Worm (Caenorhabditis elegans) whole organism, young adult: ENCODE measurements around the gene xbx-3.
A peak's percentile ranks its signal among the peaks of the same experiment; 100 is the strongest.

Experiments used
- F10E7.11 ChIP-seq: sonication (generic microtip); optimal IDR thresholded peaks from 2 replicates; lab custom pipeline; 2017; ENCODE audit warnings: mild to moderate bottlenecking, missing genetic modification characterization, moderate library complexity, missing compliant biosample characterization
- F37B4.10 ChIP-seq: fragments of 200-800 bp; sonication (Bioruptor generic); IDR thresholded peaks from 2 replicates; pipeline ENCODE4 v1.3.6; 2022; ENCODE audit warnings: missing genetic modification characterization, missing compliant biosample characterization
- F39B2.1 ChIP-seq: fragments of 200-800 bp; sonication (Bioruptor generic); IDR thresholded peaks from 2 replicates; pipeline ENCODE4 v1.3.6; 2022; ENCODE audit warnings: missing genetic modification reagents, missing genetic modification characterization, missing compliant biosample characterization
- F49E8.2 ChIP-seq: sonication (generic microtip); optimal IDR thresholded peaks from 3 replicates; lab custom pipeline; 2017; ENCODE audit warnings: missing genetic modification characterization, mild to moderate bottlenecking, missing compliant biosample characterization, antibody characterized with exemption, moderate library complexity; ENCODE audit not compliant: insufficient read depth
- F55B11.4 ChIP-seq: sonication (generic microtip); optimal IDR thresholded peaks from 2 replicates; lab custom pipeline; 2016; ENCODE audit warnings: missing compliant biosample characterization, missing genetic modification characterization, borderline replicate concordance; ENCODE audit not compliant: insufficient read depth
- K11D2.4 ChIP-seq: fragments of 200-800 bp; sonication (Bioruptor generic); IDR thresholded peaks from 2 replicates; pipeline ENCODE4 v1.3.6; 2022; ENCODE audit warnings: missing genetic modification reagents, missing genetic modification characterization, missing compliant biosample characterization
- Y53F4B.3 ChIP-seq: fragments of 200-800 bp; sonication (Bioruptor generic); IDR thresholded peaks from 2 replicates; pipeline ENCODE4 v1.3.6; 2022; ENCODE audit warnings: missing genetic modification reagents, missing genetic modification characterization, missing compliant biosample characterization
- Y53G8AR.9 ChIP-seq: fragments of 200-800 bp; sonication (Bioruptor generic); conservative IDR thresholded peaks from 2 replicates; pipeline ENCODE4 v1.3.6; 2022; ENCODE audit warnings: missing genetic modification reagents, missing genetic modification characterization, missing compliant biosample characterization
- Y95B8A.8 ChIP-seq: fragments of 200-800 bp; sonication (Bioruptor generic); IDR thresholded peaks from 2 replicates; pipeline ENCODE4 v1.3.6; 2022; ENCODE audit warnings: missing genetic modification reagents, missing genetic modification characterization, missing compliant biosample characterization
- ama-1 ChIP-seq, 3 experiments: fragments of 150-350 bp in 1 of 3; sonication (generic microtip) in 2 of 3; optimal IDR thresholded peaks; 2 replicates each; lab custom pipeline; 2014 to 2018; ENCODE audit warnings: missing biosample characterization in 2 of 3, missing genetic modification characterization in 2 of 3, missing genetic modification reagents in 2 of 3
- aptf-2 ChIP-seq: fragments of 200-800 bp; sonication (Bioruptor generic); conservative IDR thresholded peaks from 2 replicates; pipeline ENCODE4 v1.3.6; 2022; ENCODE audit warnings: missing genetic modification reagents, missing genetic modification characterization, missing compliant biosample characterization
- athp-1 ChIP-seq: sonication (generic microtip); optimal IDR thresholded peaks from 2 replicates; lab custom pipeline; 2017; ENCODE audit warnings: mild to moderate bottlenecking, missing genetic modification characterization, missing compliant biosample characterization
- attf-6 ChIP-seq: fragments of 200-800 bp; sonication (Bioruptor generic); IDR thresholded peaks from 2 replicates; pipeline ENCODE4 v1.3.6; 2022; ENCODE audit warnings: missing genetic modification reagents, missing genetic modification characterization, missing compliant biosample characterization
- cebp-1 ChIP-seq, 2 experiments: fragments of 200-800 bp in 1 of 2; sonication (Bioruptor generic) in 1 of 2; sonication (generic microtip) in 1 of 2; IDR thresholded peaks in 1 of 2; optimal IDR thresholded peaks in 1 of 2; 2 replicates each; pipeline versions ENCODE4 v1.3.6 to Lab custom; 2017 to 2022; ENCODE audit warnings: missing compliant biosample characterization in 2 of 2, missing genetic modification characterization in 2 of 2, mild to moderate bottlenecking in 1 of 2, missing genetic modification reagents in 1 of 2, moderate library complexity in 1 of 2
- cebp-2 ChIP-seq: fragments of 200-800 bp; sonication (Bioruptor generic); IDR thresholded peaks from 2 replicates; pipeline ENCODE4 v1.3.6; 2022; ENCODE audit warnings: missing genetic modification characterization, missing compliant biosample characterization
- ceh-27 ChIP-seq: fragments of 200-800 bp; sonication (Bioruptor generic); optimal IDR thresholded peaks from 2 replicates; lab custom pipeline; 2018; ENCODE audit warnings: mild to moderate bottlenecking, missing genetic modification characterization, moderate library complexity, missing compliant biosample characterization
- ceh-58 ChIP-seq: fragments of 200-800 bp; sonication (Bioruptor generic); IDR thresholded peaks from 2 replicates; pipeline ENCODE4 v1.3.6; 2022; ENCODE audit warnings: missing genetic modification characterization, missing compliant biosample characterization
- ceh-79 ChIP-seq: sonication (generic microtip); optimal IDR thresholded peaks from 2 replicates; lab custom pipeline; 2017; ENCODE audit warnings: mild to moderate bottlenecking, missing genetic modification characterization, missing compliant biosample characterization
- chd-7 ChIP-seq: sonication (generic microtip); optimal IDR thresholded peaks from 2 replicates; lab custom pipeline; 2016; ENCODE audit warnings: mild to moderate bottlenecking, missing genetic modification characterization, moderate library complexity, missing compliant biosample characterization
- egl-18 ChIP-seq: fragments of 200-800 bp; sonication (Bioruptor generic); IDR thresholded peaks from 2 replicates; pipeline ENCODE4 v1.3.6; 2022; ENCODE audit warnings: missing genetic modification reagents, missing genetic modification characterization, missing compliant biosample characterization
- egl-44 ChIP-seq: fragments of 200-800 bp; sonication (Bioruptor generic); IDR thresholded peaks from 2 replicates; pipeline ENCODE4 v1.3.6; 2022; ENCODE audit warnings: missing genetic modification reagents, missing genetic modification characterization, missing compliant biosample characterization
- him-1 ChIP-seq: sonication (generic microtip); optimal IDR thresholded peaks from 2 replicates; lab custom pipeline; 2016; ENCODE audit warnings: missing genotype, missing genetic modification reagents, missing genetic modification characterization, missing compliant biosample characterization
- hlh-12 ChIP-seq: sonication (generic microtip); optimal IDR thresholded peaks from 2 replicates; lab custom pipeline; 2016; ENCODE audit warnings: missing genetic modification characterization, missing compliant biosample characterization
- lin-26 ChIP-seq: fragments of 200-800 bp; sonication (Bioruptor generic); IDR thresholded peaks from 2 replicates; pipeline ENCODE4 v1.3.6; 2022; ENCODE audit warnings: missing genetic modification reagents, missing genetic modification characterization, missing compliant biosample characterization
- madf-10 ChIP-seq: sonication (generic microtip); optimal IDR thresholded peaks from 2 replicates; lab custom pipeline; 2016; ENCODE audit warnings: mild to moderate bottlenecking, missing genetic modification characterization, missing compliant biosample characterization
- madf-6 ChIP-seq: fragments of 200-800 bp; sonication (Bioruptor generic); IDR thresholded peaks from 2 replicates; pipeline ENCODE4 v1.3.6; 2022; ENCODE audit warnings: missing genetic modification reagents, missing genetic modification characterization, missing compliant biosample characterization
- mes-4 ChIP-seq: sonication (generic microtip); optimal IDR thresholded peaks from 2 replicates; lab custom pipeline; 2016; ENCODE audit warnings: missing genotype, missing genetic modification characterization, missing compliant biosample characterization
- pbrm-1 ChIP-seq: fragments of 200-800 bp; sonication (Bioruptor generic); IDR thresholded peaks from 2 replicates; pipeline ENCODE4 v1.3.6; 2022; ENCODE audit warnings: missing genetic modification reagents, missing genetic modification characterization, missing compliant biosample characterization
- pha-4 ChIP-seq: fragments of 150-350 bp; sonication (generic microtip); optimal IDR thresholded peaks from 2 replicates; lab custom pipeline; 2014; ENCODE audit warnings: missing biosample characterization, missing genetic modification reagents, missing genetic modification characterization
- rcor-1 ChIP-seq: fragments of 200-800 bp; sonication (Bioruptor generic); IDR thresholded peaks from 2 replicates; pipeline ENCODE4 v1.3.6; 2022; ENCODE audit warnings: missing genetic modification reagents, missing genetic modification characterization, missing compliant biosample characterization
- snpc-1.3 ChIP-seq: sonication (generic microtip); optimal IDR thresholded peaks from 2 replicates; lab custom pipeline; 2017; ENCODE audit warnings: missing genetic modification characterization, mild to moderate bottlenecking, missing compliant biosample characterization, antibody characterized with exemption, moderate library complexity, missing genotype, missing genetic modification reagents; ENCODE audit not compliant: insufficient read depth
- snpc-3.4 ChIP-seq: sonication (generic microtip); optimal IDR thresholded peaks from 2 replicates; lab custom pipeline; 2017; ENCODE audit warnings: missing genetic modification characterization, mild to moderate bottlenecking, missing compliant biosample characterization, antibody characterized with exemption, moderate library complexity, missing genotype, missing genetic modification reagents
- sptf-2 ChIP-seq: fragments of 200-800 bp; sonication (Bioruptor generic); optimal IDR thresholded peaks from 2 replicates; lab custom pipeline; 2018; ENCODE audit warnings: mild to moderate bottlenecking, missing genetic modification characterization, missing compliant biosample characterization
- tbx-9 ChIP-seq: sonication (generic microtip); optimal IDR thresholded peaks from 2 replicates; lab custom pipeline; 2016; ENCODE audit warnings: borderline replicate concordance, missing genetic modification characterization, inconsistent platforms, missing compliant biosample characterization
- ztf-22 ChIP-seq: fragments of 200-800 bp; sonication (Bioruptor generic); optimal IDR thresholded peaks from 2 replicates; lab custom pipeline; 2018; ENCODE audit warnings: mild to moderate bottlenecking, missing genetic modification characterization, moderate library complexity, missing compliant biosample characterization
- ztf-28 ChIP-seq: fragments of 200-800 bp; sonication (Bioruptor generic); IDR thresholded peaks from 2 replicates; pipeline ENCODE4 v1.3.6; 2022; ENCODE audit warnings: missing genetic modification reagents, missing genetic modification characterization, missing compliant biosample characterization
- ztf-3 ChIP-seq: fragments of 200-800 bp; sonication (Bioruptor generic); optimal IDR thresholded peaks from 2 replicates; lab custom pipeline; 2018; ENCODE audit warnings: mild to moderate bottlenecking, missing genetic modification characterization, missing compliant biosample characterization

The xbx-3 gene

DNA sequence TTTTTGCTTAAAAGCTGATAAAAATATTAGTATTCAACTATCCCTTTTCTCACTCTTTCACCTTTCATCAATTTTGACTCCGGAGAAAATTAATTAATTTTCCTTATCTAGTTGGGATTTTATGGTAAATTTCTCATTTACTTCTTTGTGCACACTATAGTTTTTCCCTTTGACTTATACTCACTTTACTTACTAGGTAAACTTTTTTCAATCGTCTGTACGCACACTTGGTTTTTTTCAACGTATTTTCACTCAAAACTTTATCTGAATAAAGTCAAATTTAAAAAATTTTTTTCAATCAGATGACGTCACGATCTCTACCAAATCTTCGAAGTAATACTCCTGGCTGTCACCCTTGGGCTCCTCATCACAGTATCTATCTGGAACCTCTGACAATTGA is 23.6 kb upstream of the xbx-3 start, which contains the start of gene C05B5.16:
Gene C05B5.16, plus strand, starts transcription at position 301 of the 400 bp plus-strand sequence.
- TF ChIP-seq pha-4 (tag; lab: Kevin White, UChicago) (no peak), ztf-22 (GFP tag; lab: Kevin White, UChicago) (no peak), mes-4 (tag; lab: Kevin White, UChicago) (no peak), cebp-1 (GFP tag; IDR thresholded peaks at IDR 0.05; lab: Robert Waterston, UW) (no peak), cebp-1 (tag; optimal IDR thresholded peaks at IDR 0.05; lab: Kevin White, UChicago) (no peak), ceh-27 (GFP tag; lab: Kevin White, UChicago) (no peak), F55B11.4 (no peak)

DNA sequence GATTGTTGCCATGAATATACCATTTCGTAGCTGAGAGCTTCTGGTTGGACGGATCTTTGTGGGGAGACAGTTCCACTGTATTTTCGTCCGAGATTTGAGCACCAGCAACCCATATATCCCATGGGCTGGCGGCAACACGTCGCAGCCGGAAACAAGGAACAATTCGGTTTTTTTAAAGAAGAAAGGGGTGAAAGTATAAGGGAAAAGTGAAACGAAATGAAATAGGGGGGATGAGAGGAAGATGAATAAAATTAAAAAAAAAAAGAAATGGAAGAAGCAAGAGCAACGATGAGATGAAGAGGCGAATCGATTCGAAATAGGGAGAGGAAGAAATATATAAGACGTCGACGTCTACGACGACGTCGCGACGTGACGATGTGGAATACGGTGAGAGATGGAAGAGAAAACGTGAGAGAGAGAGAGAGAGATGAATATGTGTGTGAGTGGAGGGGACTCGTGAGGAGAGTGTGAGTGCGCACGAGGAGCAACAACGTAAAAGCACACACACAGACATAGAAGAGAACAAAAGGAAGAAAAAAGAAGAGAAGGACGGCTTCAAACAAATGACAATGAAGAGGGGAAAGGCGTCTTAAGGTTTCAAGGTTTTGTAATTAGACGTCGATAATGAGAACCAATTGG is 19.2 kb upstream of the xbx-3 start, which contains the start of gene rgs-1:
Gene rgs-1, minus strand, starts transcription at position 146 of the 639 bp plus-strand sequence.
- TF ChIP-seq madf-10 (tag; lab: Kevin White, UChicago) = peak; percentile 32
- TF ChIP-seq egl-18 (GFP tag; lab: Robert Waterston, UW) = no peak
- no peak for TF ChIP-seq mes-4 (tag; lab: Kevin White, UChicago)

DNA sequence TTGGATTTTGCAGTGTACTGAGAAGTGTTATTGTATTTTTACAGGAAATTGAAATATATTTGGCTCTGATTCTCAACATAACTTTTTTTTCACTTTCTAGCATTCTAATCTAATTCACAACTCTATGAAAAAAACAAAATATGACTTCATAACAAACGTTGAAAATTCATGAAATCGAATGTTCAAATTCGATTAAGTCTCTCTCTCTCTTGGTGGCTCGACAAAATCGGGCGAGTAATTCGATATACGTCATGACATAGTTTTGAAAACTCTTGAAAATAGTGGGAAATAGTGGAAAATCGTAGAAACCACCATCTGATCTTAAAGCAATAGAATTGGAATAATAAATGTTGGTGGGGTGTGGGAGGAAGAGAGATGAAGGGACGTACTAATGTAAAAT is 17.7 kb upstream of the xbx-3 start:
- TF ChIP-seq F37B4.10 (GFP tag; lab: Robert Waterston, UW) (no peak), tbx-9 (tag; lab: Kevin White, UChicago) (no peak), rcor-1 (no peak), attf-6 (GFP tag; lab: Robert Waterston, UW) (no peak), snpc-3.4 (tag; lab: Kevin White, UChicago) (no peak), chd-7 (tag; lab: Kevin White, UChicago) (no peak), pbrm-1 (GFP tag; lab: Robert Waterston, UW) (no peak), ceh-79 (tag; lab: Kevin White, UChicago) (no peak), Y95B8A.8 (GFP tag; lab: Robert Waterston, UW) (no peak), aptf-2 (GFP tag; lab: Robert Waterston, UW) (no peak), him-1 (tag; lab: Kevin White, UChicago) (no peak), F10E7.11 (tag; lab: Kevin White, UChicago) (no peak), Y53G8AR.9 (no peak), cebp-2 (GFP tag; lab: Robert Waterston, UW) (no peak), ama-1 (optimal IDR thresholded peaks at IDR 0.05; lab: Kevin White, UChicago) (no peak), ama-1 (GFP tag; optimal IDR thresholded peaks at IDR 0.05; lab: Kevin White, UChicago) (no peak)

DNA sequence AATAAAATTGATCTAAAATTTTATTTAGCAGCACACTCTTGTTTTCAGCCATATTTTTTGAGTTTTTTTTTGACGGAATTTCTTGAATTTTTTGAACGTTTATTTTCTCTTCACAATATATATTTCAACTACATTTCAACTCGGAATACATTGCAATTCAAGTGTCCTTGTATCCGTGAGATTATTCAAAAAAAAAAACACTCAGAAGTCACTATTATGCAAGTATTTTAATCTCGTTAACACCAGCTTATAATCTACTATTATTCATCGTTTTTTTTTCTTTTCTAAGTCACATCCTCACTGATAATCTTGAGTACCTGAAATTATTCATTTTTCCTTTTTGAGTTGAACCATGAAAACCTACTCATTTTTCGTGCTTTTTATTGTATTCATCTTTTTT is 12.3 kb upstream of the xbx-3 start, which contains the start of gene ins-21:
Gene ins-21, plus strand, starts transcription at position 301 of the 400 bp plus-strand sequence.
- TF ChIP-seq ztf-28 (GFP tag; lab: Robert Waterston, UW) (no peak), ztf-3 (GFP tag; lab: Kevin White, UChicago) (no peak), egl-18 (GFP tag; lab: Robert Waterston, UW) (no peak), attf-6 (GFP tag; lab: Robert Waterston, UW) (no peak), cebp-2 (GFP tag; lab: Robert Waterston, UW) (no peak), athp-1 (no peak), madf-6 (no peak), F39B2.1 (GFP tag; lab: Robert Waterston, UW) (no peak), sptf-2 (GFP tag; lab: Kevin White, UChicago) (no peak)

DNA sequence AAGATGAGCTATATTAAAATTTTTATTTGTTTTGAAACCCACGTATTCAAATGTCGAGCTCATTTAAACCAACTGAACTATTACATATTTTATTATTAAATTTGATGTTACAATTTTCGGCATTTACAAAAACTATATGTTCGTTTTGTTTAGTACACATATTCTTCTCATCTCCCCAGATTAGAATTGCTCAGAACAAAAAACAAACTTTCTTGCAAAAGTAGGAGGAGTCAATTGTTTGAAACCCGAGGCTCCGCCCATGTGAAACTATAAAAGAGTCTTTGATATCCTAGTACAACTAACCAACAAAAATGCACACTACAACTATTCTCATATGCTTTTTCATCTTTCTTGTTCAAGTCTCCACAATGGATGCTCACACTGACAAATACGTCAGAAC is 9.8 kb upstream of the xbx-3 start, which contains the start of gene ins-22:
Gene ins-22, plus strand, starts transcription at position 301 of the 400 bp plus-strand sequence.
- TF ChIP-seq ceh-79 (tag; lab: Kevin White, UChicago) (no peak), cebp-1 (GFP tag; IDR thresholded peaks at IDR 0.05; lab: Robert Waterston, UW) (no peak), cebp-1 (tag; optimal IDR thresholded peaks at IDR 0.05; lab: Kevin White, UChicago) (no peak), lin-26 (GFP tag; lab: Robert Waterston, UW) (no peak), madf-10 (tag; lab: Kevin White, UChicago) (no peak), snpc-1.3 (tag; lab: Kevin White, UChicago) (no peak), ceh-58 (GFP tag; lab: Robert Waterston, UW) (no peak), F49E8.2 (tag; lab: Kevin White, UChicago) (no peak), hlh-12 (tag; lab: Kevin White, UChicago) (no peak), tbx-9 (tag; lab: Kevin White, UChicago) (no peak), Y53F4B.3 (no peak), K11D2.4 (no peak), egl-44 (no peak)
